Worm (Caenorhabditis elegans) whole organism, L3 larva: ENCODE measurements around the gene R13A1.1.

Experiments
- ama-1 ChIP-seq: fragments of 150-350 bp; optimal IDR thresholded peaks from 2 replicates; lab custom pipeline; 2018
- ceh-9 ChIP-seq: sonication (generic microtip); optimal IDR thresholded peaks from 2 replicates; lab custom pipeline; 2018; ENCODE audit warnings: missing biosample characterization, missing genetic modification characterization
- fkh-10 ChIP-seq: sonication (generic microtip); optimal IDR thresholded peaks from 2 replicates; lab custom pipeline; 2017; ENCODE audit warnings: missing biosample characterization, missing genetic modification reagents, missing genetic modification characterization
- fkh-2 ChIP-seq: fragments of 150-350 bp; optimal IDR thresholded peaks from 2 replicates; lab custom pipeline; 2014; ENCODE audit warnings: missing biosample characterization, missing genetic modification reagents, missing genetic modification characterization
- lsy-12 ChIP-seq: sonication (generic microtip); optimal IDR thresholded peaks from 2 replicates; lab custom pipeline; 2016; ENCODE audit warnings: mild to moderate bottlenecking, missing genetic modification characterization, missing compliant biosample characterization
- nhr-12 ChIP-seq: fragments of 150-350 bp; optimal IDR thresholded peaks from 2 replicates; lab custom pipeline; 2014; ENCODE audit warnings: missing biosample characterization, missing genetic modification characterization
- nhr-28 ChIP-seq: fragments of 150-350 bp; optimal IDR thresholded peaks from 2 replicates; lab custom pipeline; 2014; ENCODE audit warnings: missing biosample characterization, missing genetic modification characterization
- nhr-43 ChIP-seq: sonication (generic microtip); optimal IDR thresholded peaks from 2 replicates; lab custom pipeline; 2016; ENCODE audit warnings: mild to moderate bottlenecking, missing genetic modification characterization, missing compliant biosample characterization; ENCODE audit not compliant: poor library complexity, severe bottlenecking
- nhr-77 ChIP-seq: fragments of 150-350 bp; optimal IDR thresholded peaks from 2 replicates; lab custom pipeline; 2014; ENCODE audit warnings: missing biosample characterization, missing genetic modification characterization
- ztf-11 ChIP-seq: fragments of 150-350 bp; optimal IDR thresholded peaks from 2 replicates; lab custom pipeline; 2014; ENCODE audit warnings: missing biosample characterization, missing genetic modification characterization

DNA sequence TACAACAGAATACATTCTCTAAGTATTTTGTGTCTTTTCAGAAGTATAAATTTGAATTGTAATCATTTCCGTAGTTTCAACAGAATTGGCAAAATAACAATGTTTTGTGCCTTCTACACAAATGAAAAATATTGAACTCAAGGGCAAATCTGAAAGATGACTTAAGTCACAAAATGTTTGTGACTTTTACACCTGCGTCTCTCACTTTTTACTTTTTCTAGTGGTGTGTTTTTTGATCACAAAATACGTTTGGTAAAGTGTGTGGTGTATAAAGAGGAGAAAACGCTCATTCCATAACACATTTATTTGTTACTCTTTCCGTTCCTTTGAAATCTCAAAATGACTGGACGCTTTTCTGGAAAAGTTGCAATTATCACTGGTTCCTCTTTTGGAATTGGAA lies 40.8 kb downstream of the R13A1.1 start, which contains the start of gene C06E4.3:
- TF ChIP-seq fkh-10 (GFP tag; lab: Kevin White, UChicago) (no peak), nhr-12 (no peak), ceh-9 (tag; lab: Kevin White, UChicago) (no peak), nhr-43 (tag; lab: Kevin White, UChicago) (no peak), nhr-28 (tag; lab: Kevin White, UChicago) (no peak), ama-1 (lab: Kevin White, UChicago) (no peak), lsy-12 (tag; lab: Kevin White, UChicago) (no peak), fkh-2 (tag; lab: Kevin White, UChicago) (no peak), nhr-77 (tag; lab: Kevin White, UChicago) (no peak), ztf-11 (no peak)
